Worm (Caenorhabditis elegans): Measurements from ENCODE around the gene bub-3.

bub-3 gene

ce11 chrII:13723754-13724153, 2.1 kb upstream of the bub-3 start:
- TF ChIP-seq nhr-48 (tag; optimal IDR thresholded peaks at IDR 0.05) = no peak
- TF ChIP-seq lin-38 (GFP tag; IDR thresholded peaks at IDR 0.05) = peak; percentile 44; the same call in 1 of the 2 replicates

- TF ChIP-seq nhr-42 (GFP tag; IDR thresholded peaks at IDR 0.05) (no peak), R02D3.7 (tag; optimal IDR thresholded peaks at IDR 0.05) (no peak), dmd-9 (GFP tag; IDR thresholded peaks at IDR 0.05) (no peak), lin-29 (GFP tag; IDR thresholded peaks at IDR 0.05) (no peak), dmd-6 (GFP tag; IDR thresholded peaks at IDR 0.05) (no peak), F44E2.7 (GFP tag; IDR thresholded peaks at IDR 0.05) (no peak), hif-1 (tag; optimal IDR thresholded peaks at IDR 0.05) (no peak), ZK337.2 (GFP tag; IDR thresholded peaks at IDR 0.05) (no peak), attf-4 (tag; optimal IDR thresholded peaks at IDR 0.05) (no peak), daf-8 (GFP tag; IDR thresholded peaks at IDR 0.05) (no peak), madf-9 (GFP tag; conservative IDR thresholded peaks at IDR 0.05) (no peak)
Measured at ce11 chrII:13729416-13729815, 3.6 kb downstream of the bub-3 start, which contains the start of gene Y54G9A.9. TSS of gene Y54G9A.9 (plus strand) at chrII:13729716.

DNA sequence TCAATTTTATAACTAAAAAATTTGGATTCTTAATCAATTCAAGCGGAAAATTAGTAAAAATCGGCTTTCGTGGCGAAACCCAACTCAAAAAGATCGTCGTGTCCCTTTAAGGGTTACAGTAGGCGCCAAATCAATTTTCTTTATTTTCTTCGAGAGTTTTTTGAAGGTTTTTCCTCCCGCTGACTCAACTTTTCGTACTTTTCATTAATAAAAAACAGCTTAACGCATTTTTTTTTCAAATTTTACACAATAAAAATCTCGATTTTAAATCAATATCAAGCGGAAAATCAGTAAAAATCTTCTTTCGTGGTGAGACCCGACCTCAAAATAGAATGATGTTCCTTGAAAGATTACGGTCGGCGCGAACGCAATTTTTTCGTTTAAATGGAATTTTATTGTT, 6.3 kb downstream of the bub-3 start:
- no peak for TF ChIP-seq ceh-28 (tag; optimal IDR thresholded peaks at IDR 0.05)
- TF ChIP-seq dmd-9 (GFP tag; IDR thresholded peaks at IDR 0.05) = no peak
- peak; percentile 77 for TF ChIP-seq F49E8.2 (tag; optimal IDR thresholded peaks at IDR 0.05; ENCODE audit: borderline replicate concordance)
- TF ChIP-seq nhr-6 (tag; optimal IDR thresholded peaks at IDR 0.05) = no peak

- 0 out of 2 replicates have a peak, but pooled peaks have one; percentile 12 for TF ChIP-seq dmd-6 (GFP tag; IDR thresholded peaks at IDR 0.05)
- TF ChIP-seq madf-9 (GFP tag; conservative IDR thresholded peaks at IDR 0.05) = no peak
- no peak for TF ChIP-seq hlh-11 (tag; optimal IDR thresholded peaks at IDR 0.05)
- TF ChIP-seq daf-16 (GFP tag; optimal IDR thresholded peaks at IDR 0.05) = no peak
- peak; percentile 41 for TF ChIP-seq daf-16 (tag; optimal IDR thresholded peaks at IDR 0.05)
- TF ChIP-seq mxl-3 (GFP tag; optimal IDR thresholded peaks at IDR 0.05) = no peak
- peak in 1 of 2 experiments; percentile 96 for TF ChIP-seq hif-1 (tag; optimal IDR thresholded peaks at IDR 0.05)
- TF ChIP-seq Y75B8A.6 (GFP tag; IDR thresholded peaks at IDR 0.05) = no peak
- TF ChIP-seq aly-2 (tag; optimal IDR thresholded peaks at IDR 0.05) = no peak
Measured at ce11 chrII:13732577-13732976, 6.7 kb downstream of the bub-3 start.

ce11 chrII:13736089-13736488, 10.2 kb downstream of the bub-3 start, which contains the start of gene R06B9.5:
TSS of gene R06B9.5 (plus strand) at chrII:13736320.
- TF ChIP-seq Y48G9A.11 (GFP tag; IDR thresholded peaks at IDR 0.05) (no peak), nhr-42 (GFP tag; IDR thresholded peaks at IDR 0.05) (no peak), hlh-30 (tag; optimal IDR thresholded peaks at IDR 0.05; ENCODE audit: insufficient read depth) (no peak), ztf-7 (tag; optimal IDR thresholded peaks at IDR 0.05) (no peak), hmg-1.1 (GFP tag; IDR thresholded peaks at IDR 0.05) (no peak), daf-12 (tag; optimal IDR thresholded peaks at IDR 0.05) (no peak), daf-16 (GFP tag; optimal IDR thresholded peaks at IDR 0.05) (no peak), daf-16 (tag; optimal IDR thresholded peaks at IDR 0.05) (peak; percentile 5), ceh-82 (tag; optimal IDR thresholded peaks at IDR 0.05) (no peak)

ce11 chrII:13736906-13737305, 11.0 kb downstream of the bub-3 start:
- TF ChIP-seq hlh-30 (tag; optimal IDR thresholded peaks at IDR 0.05; ENCODE audit: insufficient read depth) (peak; percentile 18), hlh-11 (tag; optimal IDR thresholded peaks at IDR 0.05) (peak; percentile 22), nhr-28 (tag; optimal IDR thresholded peaks at IDR 0.05) (peak; percentile 28), mxl-2 (GFP tag; conservative IDR thresholded peaks at IDR 0.05) (peak; percentile 88), snpc-1.2 (GFP tag; IDR thresholded peaks at IDR 0.05) (peak; percentile 51; the same call in 1 of the 2 replicates), daf-16 (GFP tag; optimal IDR thresholded peaks at IDR 0.05) (no peak), daf-16 (tag; optimal IDR thresholded peaks at IDR 0.05) (peak; percentile 52), lin-1 (GFP tag; IDR thresholded peaks at IDR 0.05) (no peak), zfp-2 (tag; optimal IDR thresholded peaks at IDR 0.05) (no peak), dve-1 (tag; optimal IDR thresholded peaks at IDR 0.05; ENCODE audit: insufficient read depth) (peak; percentile 34), lsy-2 (tag; optimal IDR thresholded peaks at IDR 0.05) (peak in 1 of 2 experiments; percentile 1), Y105C5A.15 (GFP tag; IDR thresholded peaks at IDR 0.05) (no peak), D1046.2 (GFP tag; IDR thresholded peaks at IDR 0.05) (no peak), egl-43 (GFP tag; IDR thresholded peaks at IDR 0.05) (no peak)

Data from whole organism, L4 larva.